Worm (Caenorhabditis elegans): ENCODE results near the gene W09H1.3.

DNA sequence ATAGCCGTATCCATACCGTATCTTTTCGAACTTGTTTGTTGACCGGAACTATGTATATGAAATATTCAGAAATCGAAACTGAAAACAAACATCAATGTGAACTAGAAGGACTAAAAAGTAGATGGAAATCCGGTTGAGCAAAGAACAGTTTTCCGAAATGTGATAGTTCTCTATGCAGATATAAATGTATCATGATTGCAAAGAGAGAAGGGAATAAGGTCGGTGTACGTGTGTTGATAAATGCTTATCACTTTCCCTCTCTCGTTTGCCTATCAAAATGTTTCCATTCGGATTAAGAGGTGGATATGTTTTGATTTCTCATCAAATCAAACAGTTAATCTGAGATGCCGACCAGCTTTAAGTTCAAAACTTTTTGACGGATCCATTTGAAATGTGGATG lies 36.0 kb upstream of the W09H1.3 start:
- no peak for TF ChIP-seq rnt-1 (tag; optimal IDR thresholded peaks at IDR 0.05)
- no peak for TF ChIP-seq pha-4 (tag; optimal IDR thresholded peaks at IDR 0.05)
- TF ChIP-seq lin-11 (tag; optimal IDR thresholded peaks at IDR 0.05), result no peak
- TF ChIP-seq sox-2 (GFP tag; IDR thresholded peaks at IDR 0.05), result no peak
- no peak for TF ChIP-seq T23F11.4 (GFP tag; optimal IDR thresholded peaks at IDR 0.05)
- no peak for TF ChIP-seq ceh-18 (tag; optimal IDR thresholded peaks at IDR 0.05)
- TF ChIP-seq hlh-30 (tag; optimal IDR thresholded peaks at IDR 0.05; ENCODE audit: insufficient read depth), result no peak
- no peak for TF ChIP-seq pha-2 (tag; optimal IDR thresholded peaks at IDR 0.05)
- no peak for TF ChIP-seq elt-2 (tag; optimal IDR thresholded peaks at IDR 0.05)
- TF ChIP-seq ceh-24 (tag; optimal IDR thresholded peaks at IDR 0.05), result no peak
- no peak for TF ChIP-seq ama-1 (optimal IDR thresholded peaks at IDR 0.05)
